Worm (Caenorhabditis elegans): Measurements from ENCODE around the gene F11E6.10.

ce11 chrIV:17470096-17470602 lies 7.2 kb upstream of the F11E6.10 start, which contains the start of gene F11E6.4:
- no peak for TF ChIP-seq Y56A3A.18 (GFP tag; IDR thresholded peaks at IDR 0.05)
- no peak for TF ChIP-seq ztf-25 (GFP tag; IDR thresholded peaks at IDR 0.05)
- no peak for TF ChIP-seq sea-2 (GFP tag; IDR thresholded peaks at IDR 0.05)
- no peak for TF ChIP-seq Y79H2A.3 (GFP tag; conservative IDR thresholded peaks at IDR 0.05)
- TF ChIP-seq hmg-20 (GFP tag; IDR thresholded peaks at IDR 0.05), result no peak
- no peak for TF ChIP-seq C17E4.6 (GFP tag; IDR thresholded peaks at IDR 0.05)
- TF ChIP-seq nhr-80 (tag; optimal IDR thresholded peaks at IDR 0.05), result no peak
- TF ChIP-seq bed-1 (GFP tag; IDR thresholded peaks at IDR 0.05), result no peak
- no peak for TF ChIP-seq snpc-4 (GFP tag; optimal IDR thresholded peaks at IDR 0.05)
- no peak for TF ChIP-seq snpc-4 (tag; optimal IDR thresholded peaks at IDR 0.05)

Data from whole organism, young adult.